Worm (Caenorhabditis elegans): ENCODE results near the gene F46H5.3.

The F46H5.3 gene

ce11 chrX:7209151-7209550 is 29.3 kb downstream of the F46H5.3 start:
- TF ChIP-seq rnt-1 (tag; optimal IDR thresholded peaks at IDR 0.05), result no peak
- peak; percentile 22 for TF ChIP-seq ceh-31 (tag; optimal IDR thresholded peaks at IDR 0.05)
- no peak for TF ChIP-seq fkh-6 (tag; optimal IDR thresholded peaks at IDR 0.05)
- no peak for TF ChIP-seq pqm-1 (tag; optimal IDR thresholded peaks at IDR 0.05)
- no peak for TF ChIP-seq hlh-6 (tag; optimal IDR thresholded peaks at IDR 0.05)
- no peak for TF ChIP-seq ahr-1 (tag; optimal IDR thresholded peaks at IDR 0.05)
- no peak for TF ChIP-seq mec-3 (tag; optimal IDR thresholded peaks at IDR 0.05; ENCODE audit: borderline replicate concordance)

DNA sequence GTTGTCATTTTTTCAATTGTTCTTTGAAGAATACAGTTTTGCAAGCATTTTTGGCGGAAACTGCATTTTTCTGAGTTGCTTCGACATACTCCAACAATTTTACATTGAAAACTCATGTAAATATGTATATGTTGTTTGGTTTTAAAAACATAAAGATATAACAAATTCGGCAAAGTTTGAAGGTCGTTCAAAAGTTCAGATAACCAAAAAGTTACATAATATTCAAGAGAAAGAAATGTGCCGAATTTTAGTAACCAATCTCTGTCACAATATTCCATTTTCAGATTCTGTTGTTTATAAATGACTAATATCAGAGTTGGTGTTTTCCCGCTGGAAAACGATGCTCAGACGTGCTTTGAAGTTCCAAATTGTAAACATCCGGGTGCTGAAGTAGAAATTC is 32.0 kb downstream of the F46H5.3 start, which contains the start of gene ZK867.2:
ZK867.2 (plus strand) TSS at position 301 of the 400 bp plus-strand sequence.
- TF ChIP-seq tbx-2 (tag; optimal IDR thresholded peaks at IDR 0.05), result no peak
- TF ChIP-seq Y22D7AL.16 (tag; optimal IDR thresholded peaks at IDR 0.05), result no peak
- TF ChIP-seq ets-4 (tag; optimal IDR thresholded peaks at IDR 0.05), result no peak
- TF ChIP-seq lim-6 (tag; optimal IDR thresholded peaks at IDR 0.05), result no peak
- TF ChIP-seq ceh-22 (tag; optimal IDR thresholded peaks at IDR 0.05), result no peak
- TF ChIP-seq zip-5 (tag; optimal IDR thresholded peaks at IDR 0.05), result no peak
- TF ChIP-seq nhr-232 (tag; optimal IDR thresholded peaks at IDR 0.05), result no peak
- TF ChIP-seq C38D4.7 (GFP tag; optimal IDR thresholded peaks at IDR 0.05), result no peak
- TF ChIP-seq fkh-10 (GFP tag; optimal IDR thresholded peaks at IDR 0.05), result no peak

ce11 chrX:7205195-7205594 is 33.3 kb downstream of the F46H5.3 start, which contains the start of gene C55B6.5:
Gene C55B6.5 (minus strand): TSS chrX:7205295.
- TF ChIP-seq ref-2 (tag; optimal IDR thresholded peaks at IDR 0.05) (no peak), fax-1 (tag; optimal IDR thresholded peaks at IDR 0.05) (no peak), ceh-19 (GFP tag; optimal IDR thresholded peaks at IDR 0.05) (no peak), rnt-1 (tag; optimal IDR thresholded peaks at IDR 0.05) (no peak), tbx-7 (tag; optimal IDR thresholded peaks at IDR 0.05) (no peak), K09A11.1 (tag; optimal IDR thresholded peaks at IDR 0.05; ENCODE audit: insufficient read depth) (no peak), ztf-16 (tag; optimal IDR thresholded peaks at IDR 0.05) (no peak), sdc-2 (tag; optimal IDR thresholded peaks at IDR 0.05) (no peak), K02D7.2 (tag; optimal IDR thresholded peaks at IDR 0.05) (no peak), fkh-6 (tag; optimal IDR thresholded peaks at IDR 0.05) (no peak), elt-2 (tag; optimal IDR thresholded peaks at IDR 0.05) (no peak)

ce11 chrX:7204175-7204574 is 34.3 kb downstream of the F46H5.3 start:
- no peak for TF ChIP-seq ceh-22 (tag; optimal IDR thresholded peaks at IDR 0.05)
- no peak for TF ChIP-seq pat-9 (tag; optimal IDR thresholded peaks at IDR 0.05)
- no peak for TF ChIP-seq pqm-1 (tag; optimal IDR thresholded peaks at IDR 0.05)

- TF ChIP-seq lim-6 (tag; optimal IDR thresholded peaks at IDR 0.05), result no peak
- TF ChIP-seq unc-86 (tag; optimal IDR thresholded peaks at IDR 0.05), result no peak
- no peak for TF ChIP-seq ztf-16 (tag; optimal IDR thresholded peaks at IDR 0.05)
- TF ChIP-seq T23F11.4 (GFP tag; optimal IDR thresholded peaks at IDR 0.05), result no peak
- no peak for TF ChIP-seq ceh-18 (tag; optimal IDR thresholded peaks at IDR 0.05)
- no peak for TF ChIP-seq unc-3 (GFP tag; conservative IDR thresholded peaks at IDR 0.05)
- TF ChIP-seq unc-3 (tag; optimal IDR thresholded peaks at IDR 0.05), result no peak
- no peak for TF ChIP-seq ceh-24 (tag; optimal IDR thresholded peaks at IDR 0.05)
- no peak for TF ChIP-seq pag-3 (tag; optimal IDR thresholded peaks at IDR 0.05; ENCODE audit: borderline replicate concordance)
- no peak for TF ChIP-seq sox-4 (tag; optimal IDR thresholded peaks at IDR 0.05)
- TF ChIP-seq C38D4.7 (GFP tag; optimal IDR thresholded peaks at IDR 0.05), result no peak
- no peak for TF ChIP-seq unc-42 (tag; optimal IDR thresholded peaks at IDR 0.05)
Observed at ce11 chrX:7200475-7200874, 38.0 kb downstream of the F46H5.3 start.

Data from whole organism, late embryonic.